Worm (Caenorhabditis elegans) whole organism, L3 larva: Measurements from ENCODE around the gene msp-58.

Source experiments
- R02D3.7 ChIP-seq: fragments of 150-350 bp; optimal IDR thresholded peaks from 2 replicates; lab custom pipeline; 2014; ENCODE audit warnings: missing biosample characterization, missing genetic modification characterization
- ZK546.5 ChIP-seq: sonication (generic microtip); optimal IDR thresholded peaks from 2 replicates; lab custom pipeline; 2017; ENCODE audit warnings: missing biosample characterization, missing genetic modification characterization
- aly-2 ChIP-seq: fragments of 150-350 bp; optimal IDR thresholded peaks from 2 replicates; lab custom pipeline; 2014; ENCODE audit warnings: missing biosample characterization, missing genetic modification characterization
- ama-1 ChIP-seq: fragments of 150-350 bp; optimal IDR thresholded peaks from 2 replicates; lab custom pipeline; 2018
- ceh-16 ChIP-seq: sonication (generic microtip); optimal IDR thresholded peaks from 2 replicates; lab custom pipeline; 2017; ENCODE audit warnings: missing biosample characterization, missing genetic modification characterization
- ceh-28 ChIP-seq: fragments of 150-350 bp; optimal IDR thresholded peaks from 2 replicates; lab custom pipeline; 2014; ENCODE audit warnings: missing biosample characterization, missing genetic modification reagents, missing genetic modification characterization
- ceh-82 ChIP-seq: fragments of 150-350 bp; optimal IDR thresholded peaks from 2 replicates; lab custom pipeline; 2014; ENCODE audit warnings: missing biosample characterization, missing genetic modification characterization
- ceh-9 ChIP-seq: sonication (generic microtip); optimal IDR thresholded peaks from 2 replicates; lab custom pipeline; 2018; ENCODE audit warnings: missing biosample characterization, missing genetic modification characterization
- daf-12 ChIP-seq: fragments of 150-350 bp; optimal IDR thresholded peaks from 2 replicates; lab custom pipeline; 2014; ENCODE audit warnings: missing biosample characterization, missing genetic modification reagents, missing genetic modification characterization
- egl-27 ChIP-seq: sonication (generic microtip); optimal IDR thresholded peaks from 4 replicates; lab custom pipeline; 2017; ENCODE audit warnings: missing biosample characterization, missing genetic modification reagents, missing genetic modification characterization
- egl-5 ChIP-seq: fragments of 150-350 bp; optimal IDR thresholded peaks from 2 replicates; lab custom pipeline; 2017; ENCODE audit warnings: missing biosample characterization, missing genetic modification reagents, missing genetic modification characterization, inconsistent platforms
- elt-1 ChIP-seq: fragments of 150-350 bp; optimal IDR thresholded peaks from 2 replicates; lab custom pipeline; 2014; ENCODE audit warnings: missing biosample characterization, missing genetic modification characterization
- elt-2 ChIP-seq: sonication (generic microtip); optimal IDR thresholded peaks from 2 replicates; lab custom pipeline; 2016; ENCODE audit warnings: missing genetic modification reagents, mild to moderate bottlenecking, missing genetic modification characterization, missing compliant biosample characterization
- elt-3 ChIP-seq, 3 experiments: fragments of 150-350 bp in 1 of 3; sonication (generic microtip) in 2 of 3; optimal IDR thresholded peaks; 2 replicates in 2 of 3; 4 replicates in 1 of 3; lab custom pipeline; 2014 to 2017; ENCODE audit warnings: missing biosample characterization in 3 of 3, missing genetic modification characterization in 3 of 3
- eor-1 ChIP-seq, 2 experiments: fragments of 150-350 bp; optimal IDR thresholded peaks; 2 replicates each; lab custom pipeline; 2014 to 2018; ENCODE audit warnings: missing biosample characterization in 2 of 2, missing genetic modification characterization in 2 of 2
- fkh-10 ChIP-seq: sonication (generic microtip); optimal IDR thresholded peaks from 2 replicates; lab custom pipeline; 2017; ENCODE audit warnings: missing biosample characterization, missing genetic modification reagents, missing genetic modification characterization
- fkh-2 ChIP-seq: fragments of 150-350 bp; optimal IDR thresholded peaks from 2 replicates; lab custom pipeline; 2014; ENCODE audit warnings: missing biosample characterization, missing genetic modification reagents, missing genetic modification characterization
- fos-1 ChIP-seq: fragments of 150-350 bp; optimal IDR thresholded peaks from 2 replicates; lab custom pipeline; 2014; ENCODE audit warnings: missing biosample characterization, missing genetic modification characterization
- hmg-11 ChIP-seq: sonication (generic microtip); optimal IDR thresholded peaks from 2 replicates; lab custom pipeline; 2016; ENCODE audit warnings: missing genetic modification characterization, missing compliant biosample characterization
- jun-1 ChIP-seq: fragments of 150-350 bp; optimal IDR thresholded peaks from 2 replicates; lab custom pipeline; 2014; ENCODE audit warnings: missing biosample characterization, missing genetic modification reagents, missing genetic modification characterization
- lin-15B ChIP-seq: fragments of 150-350 bp; optimal IDR thresholded peaks from 2 replicates; lab custom pipeline; 2014; ENCODE audit warnings: missing biosample characterization, missing genetic modification characterization
- lin-39 ChIP-seq: fragments of 150-350 bp; optimal IDR thresholded peaks from 2 replicates; lab custom pipeline; 2018; ENCODE audit warnings: missing biosample characterization, missing genetic modification reagents, missing genetic modification characterization
- lsy-12 ChIP-seq: sonication (generic microtip); optimal IDR thresholded peaks from 2 replicates; lab custom pipeline; 2016; ENCODE audit warnings: mild to moderate bottlenecking, missing genetic modification characterization, missing compliant biosample characterization
- mdl-1 ChIP-seq: fragments of 150-350 bp; optimal IDR thresholded peaks from 2 replicates; lab custom pipeline; 2014; ENCODE audit warnings: missing biosample characterization, missing genetic modification characterization
- mml-1 ChIP-seq: fragments of 150-350 bp; sonication (generic microtip); optimal IDR thresholded peaks from 3 replicates; lab custom pipeline; 2014; ENCODE audit warnings: missing biosample characterization, missing genetic modification characterization
- nfya-1 ChIP-seq: sonication (generic microtip); optimal IDR thresholded peaks from 2 replicates; lab custom pipeline; 2017; ENCODE audit warnings: missing genetic modification characterization, mild to moderate bottlenecking, missing compliant biosample characterization, antibody characterized with exemption, moderate library complexity; ENCODE audit not compliant: insufficient read depth
- nhr-11 ChIP-seq: fragments of 150-350 bp; optimal IDR thresholded peaks from 2 replicates; lab custom pipeline; 2014; ENCODE audit warnings: missing biosample characterization, missing genetic modification characterization
- nhr-12 ChIP-seq: fragments of 150-350 bp; optimal IDR thresholded peaks from 2 replicates; lab custom pipeline; 2014; ENCODE audit warnings: missing biosample characterization, missing genetic modification characterization
- nhr-23 ChIP-seq: fragments of 150-350 bp; optimal IDR thresholded peaks from 2 replicates; lab custom pipeline; 2014; ENCODE audit warnings: missing biosample characterization, missing genetic modification reagents, missing genetic modification characterization
- nhr-237 ChIP-seq: fragments of 150-350 bp; optimal IDR thresholded peaks from 2 replicates; lab custom pipeline; 2014; ENCODE audit warnings: missing biosample characterization, missing genetic modification characterization
- nhr-25 ChIP-seq: sonication (generic microtip); optimal IDR thresholded peaks from 2 replicates; lab custom pipeline; 2017; ENCODE audit warnings: missing biosample characterization, missing genetic modification characterization
- nhr-28 ChIP-seq: fragments of 150-350 bp; optimal IDR thresholded peaks from 2 replicates; lab custom pipeline; 2014; ENCODE audit warnings: missing biosample characterization, missing genetic modification characterization
- nhr-43 ChIP-seq: sonication (generic microtip); optimal IDR thresholded peaks from 2 replicates; lab custom pipeline; 2016; ENCODE audit warnings: mild to moderate bottlenecking, missing genetic modification characterization, missing compliant biosample characterization; ENCODE audit not compliant: poor library complexity, severe bottlenecking
- nhr-67 ChIP-seq: fragments of 150-350 bp; optimal IDR thresholded peaks from 2 replicates; lab custom pipeline; 2014; ENCODE audit warnings: missing biosample characterization, missing genetic modification characterization
- nhr-76 ChIP-seq: fragments of 150-350 bp; sonication (generic microtip); optimal IDR thresholded peaks from 5 replicates; lab custom pipeline; 2014; ENCODE audit warnings: missing biosample characterization, missing genetic modification characterization
- nhr-77 ChIP-seq: fragments of 150-350 bp; optimal IDR thresholded peaks from 2 replicates; lab custom pipeline; 2014; ENCODE audit warnings: missing biosample characterization, missing genetic modification characterization
- pha-4 ChIP-seq: fragments of 150-350 bp; optimal IDR thresholded peaks from 2 replicates; lab custom pipeline; 2014; ENCODE audit warnings: missing biosample characterization, missing genetic modification reagents, missing genetic modification characterization
- pqm-1 ChIP-seq: fragments of 150-350 bp; optimal IDR thresholded peaks from 2 replicates; lab custom pipeline; 2017; ENCODE audit warnings: missing biosample characterization, missing genetic modification characterization, inconsistent platforms
- sea-2 ChIP-seq: fragments of 150-350 bp; sonication (generic microtip); optimal IDR thresholded peaks from 4 replicates; lab custom pipeline; 2014; ENCODE audit warnings: missing biosample characterization, missing genetic modification reagents, missing genetic modification characterization
- skn-1 ChIP-seq: fragments of 150-350 bp; optimal IDR thresholded peaks from 2 replicates; lab custom pipeline; 2014; ENCODE audit warnings: missing biosample characterization, missing genetic modification characterization
- snpc-4 ChIP-seq: fragments of 150-350 bp; optimal IDR thresholded peaks from 2 replicates; lab custom pipeline; 2014; ENCODE audit warnings: missing biosample characterization, missing genetic modification characterization
- tbx-2 ChIP-seq: sonication (generic microtip); optimal IDR thresholded peaks from 2 replicates; lab custom pipeline; 2016; ENCODE audit warnings: mild to moderate bottlenecking, missing genetic modification characterization, missing compliant biosample characterization
- unc-39 ChIP-seq: sonication (generic microtip); optimal IDR thresholded peaks from 4 replicates; lab custom pipeline; 2017; ENCODE audit warnings: missing biosample characterization, missing genetic modification characterization
- unc-62 ChIP-seq: fragments of 150-350 bp; sonication (generic microtip); optimal IDR thresholded peaks from 4 replicates; lab custom pipeline; 2014; ENCODE audit warnings: missing biosample characterization, missing genetic modification reagents, missing genetic modification characterization
- zag-1 ChIP-seq: fragments of 150-350 bp; optimal IDR thresholded peaks from 2 replicates; lab custom pipeline; 2014; ENCODE audit warnings: missing biosample characterization, missing genetic modification characterization
- ztf-11 ChIP-seq: fragments of 150-350 bp; optimal IDR thresholded peaks from 2 replicates; lab custom pipeline; 2014; ENCODE audit warnings: missing biosample characterization, missing genetic modification characterization
- ztf-4 ChIP-seq: fragments of 150-350 bp; optimal IDR thresholded peaks from 2 replicates; lab custom pipeline; 2014; ENCODE audit warnings: missing biosample characterization, missing genetic modification characterization

msp-58 gene

ce11 chrIV:5334518-5334917 lies 26.1 kb downstream of the msp-58 start:
- TF ChIP-seq nhr-12 (no peak), snpc-4 (tag; lab: Kevin White, UChicago) (peak; percentile 9), fkh-2 (no peak), ztf-11 (tag; lab: Kevin White, UChicago) (no peak), R02D3.7 (tag; lab: Kevin White, UChicago) (no peak), nhr-25 (tag; lab: Kevin White, UChicago) (peak; percentile 34), pqm-1 (tag; lab: Kevin White, UChicago) (peak; percentile 52), mml-1 (no peak), lin-15B (peak; percentile 40), lin-39 (tag; lab: Kevin White, UChicago) (no peak), lsy-12 (tag; lab: Kevin White, UChicago) (peak; percentile 42), ceh-16 (no peak), sea-2 (GFP tag; lab: Kevin White, UChicago) (no peak), egl-5 (peak; percentile 46), egl-27 (tag; lab: Kevin White, UChicago) (no peak), nhr-77 (tag; lab: Kevin White, UChicago) (no peak), elt-2 (tag; lab: Kevin White, UChicago) (peak; percentile 10), ZK546.5 (tag; lab: Kevin White, UChicago) (no peak), unc-39 (no peak), nfya-1 (tag; lab: Kevin White, UChicago) (peak; percentile 63), tbx-2 (tag; lab: Kevin White, UChicago) (no peak), ceh-82 (no peak), nhr-11 (tag; lab: Kevin White, UChicago) (no peak), elt-1 (no peak), nhr-23 (tag; lab: Kevin White, UChicago) (no peak), daf-12 (tag; lab: Kevin White, UChicago) (no peak), ztf-4 (tag; lab: Kevin White, UChicago) (no peak), nhr-76 (no peak), pha-4 (tag; lab: Kevin White, UChicago) (peak; percentile 63), nhr-28 (tag; lab: Kevin White, UChicago) (no peak), ceh-9 (no peak), unc-62 (no peak), jun-1 (tag; lab: Kevin White, UChicago) (peak; percentile 23), hmg-11 (tag; lab: Kevin White, UChicago) (peak; percentile 56), nhr-237 (tag; lab: Kevin White, UChicago) (no peak), nhr-67 (tag; lab: Kevin White, UChicago) (no peak), fos-1 (tag; lab: Kevin White, UChicago) (no peak), ama-1 (lab: Kevin White, UChicago) (no peak), elt-3 (tag; optimal IDR thresholded peaks at IDR 0.05; lab: Kevin White, UChicago) (no peak), fkh-10 (GFP tag; lab: Kevin White, UChicago) (no peak), aly-2 (tag; lab: Kevin White, UChicago) (no peak), mdl-1 (tag; lab: Kevin White, UChicago) (no peak), zag-1 (tag; lab: Kevin White, UChicago) (no peak), ceh-28 (no peak), eor-1 (tag; optimal IDR thresholded peaks at IDR 0.05; lab: Kevin White, UChicago) (no peak), skn-1 (tag; lab: Kevin White, UChicago) (peak; percentile 39), nhr-43 (tag; lab: Kevin White, UChicago) (peak; percentile 57)

- no peak for TF ChIP-seq fkh-2
- TF ChIP-seq sea-2 (GFP tag; lab: Kevin White, UChicago) = no peak
- no peak for TF ChIP-seq lin-15B
- TF ChIP-seq ztf-4 (tag; lab: Kevin White, UChicago) = no peak
- TF ChIP-seq ama-1 (lab: Kevin White, UChicago) = no peak
- no peak for TF ChIP-seq skn-1 (tag; lab: Kevin White, UChicago)
- TF ChIP-seq ceh-28 = no peak
- no peak for TF ChIP-seq R02D3.7 (tag; lab: Kevin White, UChicago)
- TF ChIP-seq lin-39 (tag; lab: Kevin White, UChicago) = no peak
- TF ChIP-seq nhr-43 (tag; lab: Kevin White, UChicago) = no peak
- no peak for TF ChIP-seq hmg-11 (tag; lab: Kevin White, UChicago)
- no peak for TF ChIP-seq ceh-82
- no peak for TF ChIP-seq egl-5
- TF ChIP-seq daf-12 (tag; lab: Kevin White, UChicago) = no peak
- TF ChIP-seq unc-39 = no peak
- TF ChIP-seq elt-1 = no peak
- TF ChIP-seq elt-2 (tag; lab: Kevin White, UChicago) = no peak
- TF ChIP-seq nhr-67 (tag; lab: Kevin White, UChicago) = no peak
- no peak for TF ChIP-seq nhr-12
- no peak for TF ChIP-seq nfya-1 (tag; lab: Kevin White, UChicago)
These were observed 29.3 kb downstream of the msp-58 start for ce11 chrIV:5337649-5338048.
